Fruit fly (Drosophila melanogaster) whole organism, larva: Measurements from ENCODE around the gene vvl.
A peak's percentile ranks its signal among the peaks of the same experiment; 100 is the strongest.

ENCODE experiments used
- noc ChIP-seq: fragments of 200-800 bp; sonication (Bioruptor generic); optimal IDR thresholded peaks from 3 replicates; lab custom pipeline; 2019; ENCODE audit warnings: missing biosample characterization, mild to moderate bottlenecking, missing genetic modification characterization, moderate library complexity

vvl gene

DNA sequence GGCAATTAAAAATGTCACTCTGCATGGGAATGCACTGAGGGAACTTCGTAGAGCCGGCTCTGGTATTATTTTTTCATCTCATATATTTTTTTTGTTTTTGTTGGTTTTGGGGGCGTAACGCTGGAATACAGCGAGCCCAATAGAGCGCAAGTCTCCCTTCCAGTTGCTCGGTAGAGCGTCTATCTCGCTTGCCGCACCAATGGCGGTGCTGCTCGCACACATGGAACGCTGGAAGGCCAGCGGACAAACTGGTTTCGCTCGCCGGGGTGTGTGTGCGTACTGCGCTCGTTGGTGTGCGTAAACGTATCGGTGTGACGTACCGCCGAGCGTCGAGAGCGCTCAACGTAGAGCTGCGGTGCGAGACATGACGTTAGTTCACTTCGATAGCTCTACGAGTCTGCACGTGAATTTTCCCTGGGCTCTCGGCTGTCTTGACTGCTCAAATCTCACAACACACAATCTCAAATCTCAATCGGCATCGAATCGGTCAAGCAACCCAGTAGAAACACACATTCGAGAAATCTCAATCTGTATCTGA is at the start of gene vvl:
vvl (plus strand) TSS at position 371 of the 538 bp plus-strand sequence.
- TF ChIP-seq noc (tag; lab: Kevin White, UChicago) = no peak

DNA sequence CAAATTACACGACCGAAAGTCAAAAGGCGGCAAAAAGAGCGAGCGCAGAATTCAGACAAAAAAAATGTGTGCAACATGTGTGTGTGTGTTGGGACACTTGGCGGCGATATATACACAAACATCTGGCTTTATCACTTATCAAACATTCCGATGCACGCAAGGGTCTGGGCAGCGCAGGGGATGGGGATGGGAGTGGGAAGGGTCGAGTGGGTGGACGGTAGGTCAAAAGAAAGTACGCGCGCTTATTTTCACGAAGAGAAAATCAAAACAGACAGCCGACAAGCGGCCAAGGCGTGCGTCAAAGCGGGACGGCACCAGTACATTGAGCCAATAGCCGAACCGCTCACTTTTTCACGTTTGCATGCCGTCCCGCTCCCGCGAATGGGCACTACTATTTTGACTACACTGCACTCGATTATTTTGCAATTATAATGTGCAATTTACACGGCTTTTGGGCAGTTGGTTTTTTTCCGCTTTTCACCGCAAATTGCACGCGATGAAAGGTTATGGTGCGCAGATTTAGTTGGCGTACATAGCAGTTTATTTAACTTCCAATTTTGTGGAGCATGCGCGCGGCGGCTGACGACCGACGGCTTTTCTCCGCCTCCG is 47.7 kb upstream of the vvl start:
- TF ChIP-seq noc (tag; lab: Kevin White, UChicago) = no peak

DNA sequence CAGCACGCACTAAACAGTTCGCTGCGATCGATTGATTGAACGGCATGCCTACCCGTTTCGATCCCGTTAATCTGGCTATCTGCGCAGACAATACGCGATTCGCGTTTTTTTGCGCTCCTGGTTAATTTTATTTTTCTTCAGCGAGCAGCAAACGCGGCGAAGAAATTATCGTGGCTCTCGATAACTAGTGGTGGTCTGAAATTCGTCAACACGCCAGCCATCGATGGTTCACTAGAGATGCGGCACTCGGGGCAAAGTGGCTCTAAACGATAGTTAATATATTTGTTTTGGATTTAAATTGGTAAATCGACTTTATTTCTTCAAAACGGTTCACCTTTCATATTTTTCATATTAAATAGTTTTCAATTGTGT is 47.0 kb upstream of the vvl start, which contains the start of gene dikar:
dikar (minus strand) TSS at position 191 of the 372 bp plus-strand sequence.
- no peak for TF ChIP-seq noc (tag; lab: Kevin White, UChicago)

DNA sequence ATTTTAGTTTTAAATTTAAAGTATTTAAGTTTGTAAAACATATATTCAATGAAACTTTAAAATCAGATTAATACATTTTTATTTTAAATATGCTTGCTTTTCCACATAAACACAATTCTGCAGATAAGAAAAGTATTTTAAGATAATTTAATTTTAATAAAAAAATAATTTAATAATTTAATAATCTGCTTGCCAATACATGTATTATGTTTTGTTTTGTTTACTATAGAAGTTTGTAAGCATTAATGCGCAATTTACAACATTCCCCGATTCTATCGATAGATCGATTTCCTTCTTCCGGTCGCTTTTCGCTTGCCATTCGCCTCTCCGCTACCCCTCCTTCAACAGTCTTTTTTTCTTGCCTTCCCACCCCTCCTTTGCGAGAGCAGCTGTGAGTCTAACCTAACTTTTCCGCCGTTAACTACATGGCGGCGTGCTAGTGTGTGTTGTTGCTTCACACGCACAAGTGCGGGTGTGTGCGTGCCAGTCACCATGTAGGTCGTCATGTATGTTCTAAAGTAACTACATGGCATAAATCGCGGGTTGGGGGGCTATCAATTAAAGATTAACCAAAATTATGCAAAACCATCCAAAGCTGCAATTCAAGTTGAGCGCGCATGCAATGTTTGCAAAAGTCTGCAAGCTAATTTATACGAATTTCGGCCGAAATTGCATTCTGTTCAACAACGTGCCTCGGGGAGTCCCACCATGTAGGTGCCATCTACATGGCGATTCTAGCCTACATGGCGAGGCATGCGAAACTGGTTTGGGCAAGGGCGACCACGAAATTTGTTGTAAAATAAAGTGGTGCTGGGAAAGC is 46.4 kb upstream of the vvl start:
- TF ChIP-seq noc (tag; lab: Kevin White, UChicago) = no peak

DNA sequence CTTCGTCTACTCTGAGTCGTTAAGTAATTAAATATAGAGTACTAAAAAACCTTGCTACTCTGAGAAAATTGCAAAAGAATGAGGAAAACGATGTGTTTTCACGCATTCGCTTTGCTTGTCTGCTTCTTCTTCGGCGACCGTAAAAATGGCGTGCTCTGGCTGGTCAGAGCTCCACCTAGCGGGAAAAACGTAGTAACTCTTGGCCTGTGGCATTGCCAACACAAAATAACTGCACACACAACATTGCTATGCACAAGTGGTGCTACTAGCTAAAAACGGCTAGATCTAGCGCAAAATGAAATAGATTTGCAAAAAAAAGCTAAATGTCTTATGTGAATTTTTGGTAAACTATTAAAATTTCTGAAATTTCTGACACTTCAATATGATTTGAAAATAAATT is 42.8 kb upstream of the vvl start:
- TF ChIP-seq noc (tag; lab: Kevin White, UChicago) = peak; percentile 16

DNA sequence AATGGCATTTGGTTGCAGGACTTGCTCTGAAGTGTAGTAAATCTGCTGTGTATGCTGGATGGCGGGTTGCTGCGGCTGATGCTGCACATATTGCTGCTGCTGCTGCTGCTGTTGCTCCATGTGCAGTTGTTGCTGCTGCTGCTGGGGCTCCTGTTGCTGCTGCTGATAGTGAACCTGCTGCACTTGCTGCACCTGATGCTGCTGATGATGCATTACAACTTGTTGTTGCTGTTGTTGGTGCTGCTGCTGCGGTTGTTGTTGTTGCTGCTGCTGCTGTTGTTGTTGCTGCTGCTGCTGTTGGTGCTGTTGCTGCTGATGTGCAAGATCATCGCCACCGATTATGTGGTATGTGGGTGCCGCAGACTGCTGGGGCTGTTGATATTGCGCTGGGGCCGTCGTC is 39.1 kb upstream of the vvl start:
- no peak for TF ChIP-seq noc (tag; lab: Kevin White, UChicago)

DNA sequence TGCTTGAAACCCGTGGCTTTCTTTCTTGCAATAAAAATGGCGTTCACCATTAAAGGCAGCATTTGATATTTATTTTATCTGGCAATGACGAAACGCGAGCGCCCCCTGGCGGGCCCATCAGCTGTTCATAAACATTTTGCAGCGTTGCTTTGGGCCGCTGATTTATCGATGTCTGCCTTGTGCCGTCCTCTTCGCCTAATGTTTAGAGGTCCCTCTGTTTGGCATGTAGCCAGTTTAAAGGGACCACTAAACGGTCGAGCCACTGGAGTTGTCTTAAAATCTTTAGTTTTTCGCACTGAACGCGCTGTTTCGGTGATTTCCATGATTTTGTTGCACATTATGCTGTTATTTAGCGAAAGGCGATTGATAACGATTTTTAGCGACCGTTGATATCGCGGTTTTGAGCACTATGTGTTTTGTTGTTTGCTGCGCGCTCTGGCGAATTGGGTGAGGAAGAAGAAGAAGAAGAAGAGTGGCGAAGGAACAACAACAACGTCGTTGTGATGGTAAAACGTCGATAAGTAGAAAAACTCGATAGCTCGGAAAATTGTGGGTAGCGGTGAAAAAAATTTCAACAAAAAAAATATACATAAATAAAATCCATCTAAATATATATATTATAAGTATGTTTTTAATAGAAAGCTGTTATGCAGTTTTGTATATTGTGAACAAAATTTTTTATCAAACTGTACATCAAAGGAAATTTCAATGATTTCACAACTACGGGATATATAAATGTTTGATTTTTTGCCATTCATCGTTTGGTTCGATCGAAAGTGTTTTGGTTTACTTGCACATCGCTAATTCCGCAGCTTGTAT is 37.5 kb upstream of the vvl start, which contains the start of the genes velo and Sbds:
velo (minus strand) TSS at position 475 of the 819 bp plus-strand sequence.
Sbds (plus strand) TSS at position 636 of the 819 bp plus-strand sequence.
- peak; percentile 40 for TF ChIP-seq noc (tag; lab: Kevin White, UChicago)

DNA sequence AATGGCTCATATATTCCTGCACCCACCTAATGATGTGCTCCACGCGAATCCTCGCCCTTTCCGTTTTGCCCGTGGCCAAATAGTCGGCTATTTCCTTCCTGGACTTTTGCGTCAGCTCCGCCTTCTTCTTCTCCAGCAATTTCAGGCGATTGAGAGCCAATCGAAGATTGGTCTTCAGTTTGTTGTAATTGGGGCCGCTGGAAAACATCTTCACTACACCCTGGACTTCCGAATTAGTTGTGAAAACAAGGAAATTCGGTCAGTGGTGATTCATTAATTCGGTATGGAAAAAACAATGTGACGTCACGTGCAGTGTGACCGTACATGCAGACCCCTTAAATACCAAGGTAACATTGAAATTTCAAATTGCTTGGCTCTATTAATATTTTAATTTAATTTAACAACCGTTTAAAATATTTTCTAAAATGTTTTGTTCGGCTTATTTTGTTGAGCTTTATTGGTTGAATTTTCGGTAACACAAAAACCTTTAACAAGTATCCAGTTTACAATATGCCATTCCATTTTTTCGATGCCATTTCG is 33.7 kb upstream of the vvl start, which contains the start of gene Ist1:
Ist1 (minus strand) TSS at position 301 of the 540 bp plus-strand sequence.
- no peak for TF ChIP-seq noc (tag; lab: Kevin White, UChicago)

DNA sequence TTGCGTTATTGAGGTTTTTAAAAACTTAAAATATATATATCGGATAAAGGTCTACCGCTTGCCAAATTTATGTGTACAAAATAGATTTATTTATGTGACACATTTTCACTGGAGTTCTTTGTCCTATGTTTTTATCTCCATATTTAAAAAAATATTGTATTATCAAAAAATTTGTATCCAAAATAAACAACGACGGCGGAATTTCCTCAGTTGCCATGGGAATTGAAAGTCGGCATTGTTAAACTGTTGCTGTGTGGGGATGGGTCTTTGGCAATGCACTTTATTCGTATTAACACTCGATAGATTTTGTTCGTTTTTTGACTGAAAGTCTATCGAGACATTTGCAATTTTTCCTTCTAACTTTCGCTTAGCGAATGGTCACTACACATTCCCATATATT is 26.8 kb upstream of the vvl start, which contains the start of gene Rsph3:
Rsph3 (minus strand) TSS at position 101 of the 400 bp plus-strand sequence.
- TF ChIP-seq noc (tag; lab: Kevin White, UChicago) = no peak

DNA sequence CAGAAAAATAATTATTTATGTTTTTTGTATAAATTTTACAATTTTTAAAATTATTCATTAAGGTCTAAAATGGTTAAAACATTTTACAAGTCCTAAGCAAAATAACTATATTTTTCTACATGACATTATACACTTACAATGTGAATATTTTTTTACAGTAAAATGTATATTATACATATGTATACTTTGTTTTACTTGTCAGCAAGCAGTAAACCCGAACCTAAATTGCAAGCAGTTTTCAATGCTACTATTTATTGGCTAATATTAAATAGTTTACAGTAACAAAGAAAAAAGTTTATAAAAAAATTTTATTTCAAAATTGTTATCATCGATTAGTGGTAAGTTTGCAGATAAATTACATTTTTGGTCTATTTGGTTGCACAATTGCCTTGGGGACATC is 26.1 kb upstream of the vvl start:
- no peak for TF ChIP-seq noc (tag; lab: Kevin White, UChicago)

DNA sequence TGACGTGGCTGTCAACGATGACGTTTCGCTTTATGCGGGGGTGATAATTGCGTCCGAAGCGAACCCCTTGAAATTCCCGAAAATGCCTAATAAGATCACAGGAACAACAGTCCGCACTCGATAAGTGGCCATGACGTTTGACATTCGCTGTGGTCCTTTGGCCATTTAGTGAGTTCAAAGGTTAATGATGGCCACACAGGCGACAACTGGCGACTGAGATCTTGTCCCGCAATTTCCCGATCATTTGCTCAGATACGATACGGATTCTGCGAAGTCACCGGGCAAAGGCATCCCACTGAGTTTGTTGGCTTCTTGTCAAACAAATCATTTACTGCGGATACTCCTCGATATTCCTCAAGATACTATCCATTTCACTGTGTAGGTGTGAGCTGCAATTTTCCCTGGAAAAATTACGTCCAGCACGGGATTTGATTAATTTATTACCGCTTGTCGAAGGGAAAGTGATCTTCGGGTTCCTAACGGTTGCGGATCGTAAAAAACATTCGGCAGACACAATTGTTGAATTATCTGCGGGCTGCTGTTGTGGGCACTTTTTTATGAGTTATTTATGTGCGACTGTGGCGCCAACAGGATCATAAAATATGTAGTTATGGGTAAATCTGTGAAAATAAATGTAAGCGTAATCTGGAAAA is 25.3 kb upstream of the vvl start:
- TF ChIP-seq noc (tag; lab: Kevin White, UChicago) = no peak

DNA sequence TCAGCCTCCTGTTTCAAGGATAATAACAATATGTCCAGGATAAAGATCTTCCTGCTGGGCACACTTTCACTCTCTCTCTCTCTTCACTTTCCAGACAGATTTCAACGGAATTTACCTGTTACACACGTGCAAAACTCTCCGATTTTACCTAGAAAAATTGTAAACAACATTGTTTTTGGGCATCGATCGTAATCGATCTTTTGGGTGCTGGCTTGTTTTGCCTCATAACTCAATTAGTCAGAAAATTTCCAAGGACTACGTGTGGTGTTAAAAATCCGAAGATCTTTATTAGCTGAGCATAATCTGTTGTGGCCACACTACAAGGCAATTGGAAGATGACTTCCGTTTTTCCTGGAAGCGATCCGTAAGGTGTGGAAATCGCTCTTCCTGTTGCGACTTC is 22.8 kb upstream of the vvl start:
- no peak for TF ChIP-seq noc (tag; lab: Kevin White, UChicago)

DNA sequence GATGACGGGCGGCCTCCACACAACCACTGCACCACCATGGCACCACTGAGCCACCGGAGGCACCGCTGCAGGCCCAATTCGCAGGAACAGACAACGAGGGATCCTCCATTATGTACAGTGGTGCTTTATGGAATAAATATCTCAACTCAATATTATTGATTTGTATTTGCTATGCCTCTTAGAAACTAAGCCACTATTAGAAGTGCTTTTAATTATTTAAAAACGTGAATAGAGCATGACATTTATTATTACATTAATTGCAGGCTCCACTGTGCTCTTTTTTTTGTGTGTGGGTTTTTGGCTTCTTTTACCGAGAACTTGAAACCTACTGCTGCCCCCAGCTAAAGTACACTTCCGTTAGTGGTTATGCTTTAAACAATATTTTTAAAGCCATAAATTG is 18.8 kb upstream of the vvl start:
- TF ChIP-seq noc (tag; lab: Kevin White, UChicago) = no peak

DNA sequence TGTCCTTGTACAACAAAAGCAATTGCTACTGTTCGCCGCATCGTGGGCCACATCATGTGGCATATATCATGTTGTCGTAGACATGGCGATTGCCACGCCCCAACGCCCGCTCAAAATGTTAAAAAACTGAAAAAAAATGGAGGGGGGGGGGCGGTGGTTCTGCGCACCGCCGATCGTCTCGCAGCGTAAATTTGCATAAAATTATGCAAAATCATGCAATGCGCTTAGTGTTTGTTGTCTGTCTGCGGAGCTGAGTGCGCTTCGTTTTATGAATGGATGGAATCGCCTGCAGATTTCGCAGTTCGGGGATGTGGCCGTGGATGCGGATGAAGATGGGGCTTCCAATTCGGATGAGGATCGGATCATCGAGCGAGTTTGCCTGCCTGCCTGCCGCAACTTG is 18.1 kb upstream of the vvl start:
- no peak for TF ChIP-seq noc (tag; lab: Kevin White, UChicago)

DNA sequence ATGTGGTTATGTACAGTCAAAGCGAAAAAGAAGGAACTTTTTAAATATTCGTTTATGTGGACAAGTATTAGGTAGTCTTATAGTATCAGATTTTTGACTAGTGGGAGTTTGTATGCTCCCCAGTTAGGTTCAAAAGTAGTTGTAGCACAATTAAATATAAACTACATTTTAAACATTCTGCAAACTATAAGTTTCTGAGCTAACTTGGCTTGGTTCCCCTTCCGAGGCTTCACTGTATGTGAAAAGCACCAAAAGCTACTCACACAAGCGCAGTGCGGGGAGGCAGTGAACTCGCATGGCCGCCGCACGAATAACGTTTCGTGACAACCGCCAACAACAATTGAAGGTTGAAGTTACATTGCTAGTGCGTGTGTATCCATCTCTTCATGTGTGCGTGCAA is 12.3 kb upstream of the vvl start:
- peak; percentile 1 for TF ChIP-seq noc (tag; lab: Kevin White, UChicago)
